Worm (Caenorhabditis elegans) whole organism, young adult: ENCODE results near the gene sdz-8.

ENCODE experiments used
- B0019.2 ChIP-seq: fragments of 200-800 bp; sonication (Bioruptor generic); conservative IDR thresholded peaks from 2 replicates; pipeline ENCODE4 v1.3.6; 2022; ENCODE audit warnings: missing genetic modification reagents, missing genetic modification characterization, missing compliant biosample characterization
- B0336.3 ChIP-seq: fragments of 200-800 bp; sonication (Bioruptor generic); IDR thresholded peaks from 2 replicates; pipeline ENCODE4 v1.3.6; 2022; ENCODE audit warnings: missing genetic modification characterization, missing compliant biosample characterization
- D2030.7 ChIP-seq: fragments of 200-800 bp; sonication (Bioruptor generic); IDR thresholded peaks from 2 replicates; pipeline ENCODE4 v1.3.6; 2022; ENCODE audit warnings: missing genetic modification reagents, missing genetic modification characterization, missing compliant biosample characterization
- F49E8.2 ChIP-seq: sonication (generic microtip); optimal IDR thresholded peaks from 3 replicates; lab custom pipeline; 2017; ENCODE audit warnings: missing genetic modification characterization, mild to moderate bottlenecking, missing compliant biosample characterization, antibody characterized with exemption, moderate library complexity; ENCODE audit not compliant: insufficient read depth
- T07F8.4 ChIP-seq: sonication (generic microtip); optimal IDR thresholded peaks from 2 replicates; lab custom pipeline; 2016; ENCODE audit warnings: mild to moderate bottlenecking, missing genetic modification characterization, moderate library complexity, missing compliant biosample characterization
- Y67H2A.10 ChIP-seq: fragments of 200-800 bp; sonication (Bioruptor generic); conservative IDR thresholded peaks from 2 replicates; pipeline ENCODE4 v1.3.6; 2022; ENCODE audit warnings: missing genetic modification reagents, missing genetic modification characterization, missing compliant biosample characterization
- Y95B8A.8 ChIP-seq: fragments of 200-800 bp; sonication (Bioruptor generic); IDR thresholded peaks from 2 replicates; pipeline ENCODE4 v1.3.6; 2022; ENCODE audit warnings: missing genetic modification reagents, missing genetic modification characterization, missing compliant biosample characterization
- aptf-3 ChIP-seq: fragments of 200-800 bp; sonication (Bioruptor generic); IDR thresholded peaks from 2 replicates; pipeline ENCODE4 v1.3.6; 2022; ENCODE audit warnings: missing genetic modification characterization, missing compliant biosample characterization
- attf-5 ChIP-seq: fragments of 200-800 bp; sonication (Bioruptor generic); optimal IDR thresholded peaks from 2 replicates; lab custom pipeline; 2018; ENCODE audit warnings: mild to moderate bottlenecking, missing genetic modification characterization, missing compliant biosample characterization
- bed-1 ChIP-seq: fragments of 200-800 bp; sonication (Bioruptor generic); IDR thresholded peaks from 2 replicates; pipeline ENCODE4 v1.3.6; 2022; ENCODE audit warnings: missing genetic modification reagents, missing genetic modification characterization, missing compliant biosample characterization
- cebp-2 ChIP-seq: fragments of 200-800 bp; sonication (Bioruptor generic); IDR thresholded peaks from 2 replicates; pipeline ENCODE4 v1.3.6; 2022; ENCODE audit warnings: missing genetic modification characterization, missing compliant biosample characterization
- ceh-91 ChIP-seq: fragments of 200-800 bp; sonication (Bioruptor generic); IDR thresholded peaks from 2 replicates; pipeline ENCODE4 v1.3.6; 2022; ENCODE audit warnings: missing genetic modification reagents, missing genetic modification characterization, missing compliant biosample characterization
- dpff-1 ChIP-seq: sonication (generic microtip); optimal IDR thresholded peaks from 2 replicates; lab custom pipeline; 2017; ENCODE audit warnings: mild to moderate bottlenecking, missing genetic modification characterization, missing compliant biosample characterization
- egl-44 ChIP-seq: fragments of 200-800 bp; sonication (Bioruptor generic); IDR thresholded peaks from 2 replicates; pipeline ENCODE4 v1.3.6; 2022; ENCODE audit warnings: missing genetic modification reagents, missing genetic modification characterization, missing compliant biosample characterization
- ekl-4 ChIP-seq: fragments of 200-800 bp; sonication (Bioruptor generic); IDR thresholded peaks from 2 replicates; pipeline ENCODE4 v1.3.6; 2022; ENCODE audit warnings: missing genetic modification reagents, missing genetic modification characterization, missing compliant biosample characterization
- fkh-3 ChIP-seq: sonication (generic microtip); optimal IDR thresholded peaks from 2 replicates; lab custom pipeline; 2016; ENCODE audit warnings: mild to moderate bottlenecking, missing genetic modification characterization, missing compliant biosample characterization
- hlh-26 ChIP-seq: fragments of 200-800 bp; sonication (Bioruptor generic); conservative IDR thresholded peaks from 2 replicates; pipeline ENCODE4 v1.3.6; 2022; ENCODE audit warnings: missing genetic modification reagents, missing genetic modification characterization, missing compliant biosample characterization
- lag-1 ChIP-seq: fragments of 200-800 bp; sonication (Bioruptor generic); IDR thresholded peaks from 2 replicates; pipeline ENCODE4 v1.3.6; 2022; ENCODE audit warnings: missing genetic modification reagents, missing genetic modification characterization, missing compliant biosample characterization
- lin-26 ChIP-seq: fragments of 200-800 bp; sonication (Bioruptor generic); IDR thresholded peaks from 2 replicates; pipeline ENCODE4 v1.3.6; 2022; ENCODE audit warnings: missing genetic modification reagents, missing genetic modification characterization, missing compliant biosample characterization
- lin-35 ChIP-seq, 3 experiments: fragments of 150-350 bp in 2 of 3; sonication (generic microtip) in 1 of 3; optimal IDR thresholded peaks; 2 replicates each; lab custom pipeline; 2014 to 2018; ENCODE audit warnings: missing biosample characterization in 3 of 3, missing genetic modification characterization in 3 of 3, missing genetic modification reagents in 3 of 3
- lin-54 ChIP-seq: fragments of 200-800 bp; sonication (Bioruptor generic); optimal IDR thresholded peaks from 2 replicates; lab custom pipeline; 2018; ENCODE audit warnings: mild to moderate bottlenecking, missing genetic modification characterization, missing compliant biosample characterization
- madf-3 ChIP-seq: fragments of 200-800 bp; sonication (Bioruptor generic); IDR thresholded peaks from 2 replicates; pipeline ENCODE4 v1.3.6; 2022; ENCODE audit warnings: missing genetic modification reagents, missing genetic modification characterization, missing compliant biosample characterization
- mes-4 ChIP-seq: sonication (generic microtip); optimal IDR thresholded peaks from 2 replicates; lab custom pipeline; 2016; ENCODE audit warnings: missing genotype, missing genetic modification characterization, missing compliant biosample characterization
- mxl-1 ChIP-seq: sonication (generic microtip); optimal IDR thresholded peaks from 2 replicates; lab custom pipeline; 2016; ENCODE audit warnings: missing genetic modification characterization, missing compliant biosample characterization
- nfya-2 ChIP-seq: fragments of 200-800 bp; sonication (Bioruptor generic); IDR thresholded peaks from 2 replicates; pipeline ENCODE4 v1.3.6; 2022; ENCODE audit warnings: missing genetic modification reagents, missing genetic modification characterization, missing compliant biosample characterization
- nfyb-1 ChIP-seq: fragments of 200-800 bp; sonication (Bioruptor generic); IDR thresholded peaks from 2 replicates; pipeline ENCODE4 v1.3.6; 2022; ENCODE audit warnings: missing genetic modification reagents, missing genetic modification characterization, missing compliant biosample characterization
- nhr-80 ChIP-seq: sonication (generic microtip); optimal IDR thresholded peaks from 2 replicates; lab custom pipeline; 2016; ENCODE audit warnings: missing genetic modification characterization, missing compliant biosample characterization
- pha-4 ChIP-seq: fragments of 150-350 bp; sonication (generic microtip); optimal IDR thresholded peaks from 2 replicates; lab custom pipeline; 2014; ENCODE audit warnings: missing biosample characterization, missing genetic modification reagents, missing genetic modification characterization
- rec-8 ChIP-seq, 2 experiments: sonication (generic microtip); optimal IDR thresholded peaks; 2 replicates each; lab custom pipeline; 2016; ENCODE audit warnings: mild to moderate bottlenecking in 2 of 2, missing genetic modification characterization in 2 of 2, missing genetic modification reagents in 2 of 2, missing genotype in 2 of 2, missing biosample characterization in 1 of 2, missing compliant biosample characterization in 1 of 2, moderate library complexity in 1 of 2
- snpc-1.3 ChIP-seq: sonication (generic microtip); optimal IDR thresholded peaks from 2 replicates; lab custom pipeline; 2017; ENCODE audit warnings: missing genetic modification characterization, mild to moderate bottlenecking, missing compliant biosample characterization, antibody characterized with exemption, moderate library complexity, missing genotype, missing genetic modification reagents; ENCODE audit not compliant: insufficient read depth
- somi-1 ChIP-seq: fragments of 200-800 bp; sonication (Bioruptor generic); optimal IDR thresholded peaks from 2 replicates; lab custom pipeline; 2018; ENCODE audit warnings: mild to moderate bottlenecking, missing genetic modification characterization, missing compliant biosample characterization
- tbx-9 ChIP-seq: sonication (generic microtip); optimal IDR thresholded peaks from 2 replicates; lab custom pipeline; 2016; ENCODE audit warnings: borderline replicate concordance, missing genetic modification characterization, inconsistent platforms, missing compliant biosample characterization
- tlf-1 ChIP-seq: fragments of 200-800 bp; sonication (Bioruptor generic); optimal IDR thresholded peaks from 2 replicates; lab custom pipeline; 2018; ENCODE audit warnings: mild to moderate bottlenecking, missing genetic modification characterization, missing compliant biosample characterization
- unc-130 ChIP-seq: sonication (generic microtip); optimal IDR thresholded peaks from 2 replicates; lab custom pipeline; 2016; ENCODE audit warnings: missing genetic modification reagents, missing genetic modification characterization, missing compliant biosample characterization
- ztf-25 ChIP-seq: fragments of 200-800 bp; sonication (Bioruptor generic); IDR thresholded peaks from 2 replicates; pipeline ENCODE4 v1.3.6; 2022; ENCODE audit warnings: missing genetic modification reagents, missing genetic modification characterization, missing compliant biosample characterization

Gene sdz-8

ce11 chrV:11503081-11503751 lies 12.8 kb downstream of the sdz-8 start, which contains the start of gene C55A6.12:
Gene C55A6.12 (minus strand): TSS chrV:11503131.
- peak; percentile 99 for TF ChIP-seq nfyb-1 (GFP tag; lab: Robert Waterston, UW)
- TF ChIP-seq ztf-25 (GFP tag; lab: Robert Waterston, UW) = no peak
- no peak for TF ChIP-seq mes-4 (tag; lab: Kevin White, UChicago)
- peak in 1 of 3 experiments; percentile 45 for TF ChIP-seq lin-35 (GFP tag; optimal IDR thresholded peaks at IDR 0.05; lab: Kevin White, UChicago)
- peak; percentile 98 for TF ChIP-seq nfya-2
- no peak for TF ChIP-seq unc-130 (GFP tag; lab: Kevin White, UChicago)
- peak; percentile 43 for TF ChIP-seq lin-54 (GFP tag; lab: Kevin White, UChicago)
- no peak for TF ChIP-seq dpff-1 (tag; lab: Kevin White, UChicago)

- TF ChIP-seq nhr-80 = peak; percentile 60
- no peak for TF ChIP-seq mes-4 (tag; lab: Kevin White, UChicago)
Measured at ce11 chrV:11500980-11501379, 15.0 kb downstream of the sdz-8 start.

- TF ChIP-seq somi-1 (GFP tag; lab: Kevin White, UChicago) (peak; percentile 10), T07F8.4 (no peak)
Measured at ce11 chrV:11499786-11500185, 16.2 kb downstream of the sdz-8 start.

ce11 chrV:11497475-11497874 lies 18.5 kb downstream of the sdz-8 start:
- no peak for TF ChIP-seq unc-130 (GFP tag; lab: Kevin White, UChicago)

- TF ChIP-seq mxl-1 = no peak
- TF ChIP-seq somi-1 (GFP tag; lab: Kevin White, UChicago) = no peak
- no peak for TF ChIP-seq madf-3 (GFP tag; lab: Robert Waterston, UW)
- no peak for TF ChIP-seq Y67H2A.10
- TF ChIP-seq cebp-2 (GFP tag; lab: Robert Waterston, UW) = no peak
- no peak for TF ChIP-seq snpc-1.3 (tag; lab: Kevin White, UChicago)
- no peak for TF ChIP-seq lag-1 (GFP tag; lab: Robert Waterston, UW)
- TF ChIP-seq D2030.7 = no peak
- TF ChIP-seq aptf-3 (GFP tag; lab: Robert Waterston, UW) = no peak
Measured at ce11 chrV:11496283-11496682, 19.7 kb downstream of the sdz-8 start, which contains the start of gene htrl-1. Gene htrl-1 (minus strand): TSS chrV:11496383.

ce11 chrV:11492456-11492855 lies 23.5 kb downstream of the sdz-8 start, which contains the start of gene T11F9.21:
Gene T11F9.21 (plus strand): TSS chrV:11492756.
- TF ChIP-seq rec-8 (tag; optimal IDR thresholded peaks at IDR 0.05; lab: Kevin White, UChicago) = no peak
- no peak for TF ChIP-seq egl-44 (GFP tag; lab: Robert Waterston, UW)
- no peak for TF ChIP-seq Y95B8A.8 (GFP tag; lab: Robert Waterston, UW)
- TF ChIP-seq tbx-9 = no peak
- no peak for TF ChIP-seq lin-26 (GFP tag; lab: Robert Waterston, UW)
- TF ChIP-seq B0336.3 (GFP tag; lab: Robert Waterston, UW) = no peak
- TF ChIP-seq tlf-1 = no peak
- no peak for TF ChIP-seq pha-4
- TF ChIP-seq dpff-1 (tag; lab: Kevin White, UChicago) = no peak
- TF ChIP-seq ceh-91 (GFP tag; lab: Robert Waterston, UW) = no peak
- TF ChIP-seq attf-5 (GFP tag; lab: Kevin White, UChicago) = no peak
- TF ChIP-seq bed-1 (GFP tag; lab: Robert Waterston, UW) = no peak
- TF ChIP-seq hlh-26 = no peak
- TF ChIP-seq ekl-4 (GFP tag; lab: Robert Waterston, UW) = no peak
- no peak for TF ChIP-seq fkh-3 (tag; lab: Kevin White, UChicago)
- no peak for TF ChIP-seq F49E8.2 (tag; lab: Kevin White, UChicago)
- TF ChIP-seq ztf-25 (GFP tag; lab: Robert Waterston, UW) = no peak
- TF ChIP-seq B0019.2 (GFP tag; lab: Robert Waterston, UW) = no peak
